Worm (Caenorhabditis elegans) whole organism, young adult: Measurements from ENCODE around the gene M04C3.1.
A peak's percentile ranks its signal among the peaks of the same experiment; 100 is the strongest.

Experiments
- B0019.2 ChIP-seq: fragments of 200-800 bp; sonication (Bioruptor generic); conservative IDR thresholded peaks from 2 replicates; pipeline ENCODE4 v1.3.6; 2022; ENCODE audit warnings: missing genetic modification reagents, missing genetic modification characterization, missing compliant biosample characterization
- B0035.1 ChIP-seq: sonication (generic microtip); optimal IDR thresholded peaks from 2 replicates; lab custom pipeline; 2016; ENCODE audit warnings: missing genetic modification characterization, mild to moderate bottlenecking, missing compliant biosample characterization, missing genotype, missing genetic modification reagents
- F49E8.2 ChIP-seq: sonication (generic microtip); optimal IDR thresholded peaks from 3 replicates; lab custom pipeline; 2017; ENCODE audit warnings: missing genetic modification characterization, mild to moderate bottlenecking, missing compliant biosample characterization, antibody characterized with exemption, moderate library complexity; ENCODE audit not compliant: insufficient read depth
- T26A5.8 ChIP-seq: sonication (generic microtip); optimal IDR thresholded peaks from 2 replicates; lab custom pipeline; 2016; ENCODE audit warnings: missing genetic modification characterization, missing compliant biosample characterization
- Y67H2A.10 ChIP-seq: fragments of 200-800 bp; sonication (Bioruptor generic); conservative IDR thresholded peaks from 2 replicates; pipeline ENCODE4 v1.3.6; 2022; ENCODE audit warnings: missing genetic modification reagents, missing genetic modification characterization, missing compliant biosample characterization
- attf-6 ChIP-seq: fragments of 200-800 bp; sonication (Bioruptor generic); IDR thresholded peaks from 2 replicates; pipeline ENCODE4 v1.3.6; 2022; ENCODE audit warnings: missing genetic modification reagents, missing genetic modification characterization, missing compliant biosample characterization
- bed-2 ChIP-seq: fragments of 200-800 bp; sonication (Bioruptor generic); IDR thresholded peaks from 2 replicates; pipeline ENCODE4 v1.3.6; 2022; ENCODE audit warnings: missing genetic modification reagents, missing genetic modification characterization, missing compliant biosample characterization
- ccch-3 ChIP-seq: fragments of 200-800 bp; sonication (Bioruptor generic); optimal IDR thresholded peaks from 2 replicates; lab custom pipeline; 2018; ENCODE audit warnings: mild to moderate bottlenecking, missing genetic modification characterization, missing compliant biosample characterization
- cebp-1 ChIP-seq, 2 experiments: fragments of 200-800 bp in 1 of 2; sonication (Bioruptor generic) in 1 of 2; sonication (generic microtip) in 1 of 2; IDR thresholded peaks in 1 of 2; optimal IDR thresholded peaks in 1 of 2; 2 replicates each; pipeline versions ENCODE4 v1.3.6 to Lab custom; 2017 to 2022; ENCODE audit warnings: missing compliant biosample characterization in 2 of 2, missing genetic modification characterization in 2 of 2, mild to moderate bottlenecking in 1 of 2, missing genetic modification reagents in 1 of 2, moderate library complexity in 1 of 2
- cebp-2 ChIP-seq: fragments of 200-800 bp; sonication (Bioruptor generic); IDR thresholded peaks from 2 replicates; pipeline ENCODE4 v1.3.6; 2022; ENCODE audit warnings: missing genetic modification characterization, missing compliant biosample characterization
- ceh-79 ChIP-seq: sonication (generic microtip); optimal IDR thresholded peaks from 2 replicates; lab custom pipeline; 2017; ENCODE audit warnings: mild to moderate bottlenecking, missing genetic modification characterization, missing compliant biosample characterization
- dox-1 ChIP-seq: fragments of 200-800 bp; sonication (Bioruptor generic); IDR thresholded peaks from 2 replicates; pipeline ENCODE4 v1.3.6; 2022; ENCODE audit warnings: missing genetic modification reagents, missing genetic modification characterization, missing compliant biosample characterization
- dpl-1 ChIP-seq: fragments of 150-350 bp; optimal IDR thresholded peaks from 2 replicates; lab custom pipeline; 2014; ENCODE audit warnings: missing biosample characterization, missing genetic modification reagents, missing genetic modification characterization
- ekl-4 ChIP-seq: fragments of 200-800 bp; sonication (Bioruptor generic); IDR thresholded peaks from 2 replicates; pipeline ENCODE4 v1.3.6; 2022; ENCODE audit warnings: missing genetic modification reagents, missing genetic modification characterization, missing compliant biosample characterization
- hlh-12 ChIP-seq: sonication (generic microtip); optimal IDR thresholded peaks from 2 replicates; lab custom pipeline; 2016; ENCODE audit warnings: missing genetic modification characterization, missing compliant biosample characterization
- hrde-1 ChIP-seq: sonication (generic microtip); optimal IDR thresholded peaks from 2 replicates; lab custom pipeline; 2016; ENCODE audit warnings: missing genetic modification characterization, mild to moderate bottlenecking, missing compliant biosample characterization, moderate library complexity, missing genotype, missing genetic modification reagents, borderline replicate concordance
- hsf-1 ChIP-seq: fragments of 200-800 bp; sonication (Bioruptor generic); IDR thresholded peaks from 2 replicates; pipeline ENCODE4 v1.3.6; 2022; ENCODE audit warnings: missing genetic modification reagents, missing genetic modification characterization, missing compliant biosample characterization
- let-607 ChIP-seq, 2 experiments: fragments of 200-800 bp in 1 of 2; sonication (Bioruptor generic) in 1 of 2; sonication (generic microtip) in 1 of 2; optimal IDR thresholded peaks; 2 replicates each; lab custom pipeline; 2016 to 2018; ENCODE audit warnings: mild to moderate bottlenecking in 2 of 2, missing compliant biosample characterization in 2 of 2, missing genetic modification characterization in 2 of 2, moderate library complexity in 2 of 2, missing genotype in 1 of 2
- madf-8 ChIP-seq: fragments of 200-800 bp; sonication (Bioruptor generic); conservative IDR thresholded peaks from 2 replicates; pipeline ENCODE4 v1.3.6; 2022; ENCODE audit warnings: missing genetic modification reagents, missing genetic modification characterization, missing compliant biosample characterization
- nfyb-1 ChIP-seq: fragments of 200-800 bp; sonication (Bioruptor generic); IDR thresholded peaks from 2 replicates; pipeline ENCODE4 v1.3.6; 2022; ENCODE audit warnings: missing genetic modification reagents, missing genetic modification characterization, missing compliant biosample characterization
- nhr-80 ChIP-seq: sonication (generic microtip); optimal IDR thresholded peaks from 2 replicates; lab custom pipeline; 2016; ENCODE audit warnings: missing genetic modification characterization, missing compliant biosample characterization
- rcor-1 ChIP-seq: fragments of 200-800 bp; sonication (Bioruptor generic); IDR thresholded peaks from 2 replicates; pipeline ENCODE4 v1.3.6; 2022; ENCODE audit warnings: missing genetic modification reagents, missing genetic modification characterization, missing compliant biosample characterization
- repo-1 ChIP-seq: sonication (generic microtip); optimal IDR thresholded peaks from 2 replicates; lab custom pipeline; 2017; ENCODE audit warnings: mild to moderate bottlenecking, missing genetic modification characterization, missing compliant biosample characterization
- rpc-1 ChIP-seq, 2 experiments: fragments of 150-350 bp in 1 of 2; sonication (generic microtip) in 1 of 2; optimal IDR thresholded peaks; 2 replicates each; lab custom pipeline; 2014 to 2018; ENCODE audit warnings: missing biosample characterization in 1 of 2, missing genetic modification characterization in 1 of 2, missing genetic modification reagents in 1 of 2, missing genotype in 1 of 2
- snpc-4 ChIP-seq, 5 experiments: fragments of 150-350 bp in 1 of 5; sonication (generic microtip) in 4 of 5; optimal IDR thresholded peaks; 2 replicates each; lab custom pipeline; 2014 to 2018; ENCODE audit warnings: missing genetic modification characterization in 5 of 5, missing biosample characterization in 3 of 5, antibody characterized with exemption in 2 of 5, mild to moderate bottlenecking in 2 of 5, missing compliant biosample characterization in 2 of 5, missing genotype in 2 of 5, moderate library complexity in 2 of 5, missing genetic modification reagents in 1 of 5
- somi-1 ChIP-seq: fragments of 200-800 bp; sonication (Bioruptor generic); optimal IDR thresholded peaks from 2 replicates; lab custom pipeline; 2018; ENCODE audit warnings: mild to moderate bottlenecking, missing genetic modification characterization, missing compliant biosample characterization
- tbp1 ChIP-seq: fragments of 200-800 bp; sonication (Bioruptor generic); optimal IDR thresholded peaks from 2 replicates; lab custom pipeline; 2018; ENCODE audit warnings: mild to moderate bottlenecking, missing genetic modification characterization, missing compliant biosample characterization
- unc-62 ChIP-seq: fragments of 150-350 bp; optimal IDR thresholded peaks from 2 replicates; lab custom pipeline; 2014; ENCODE audit warnings: missing biosample characterization, missing genetic modification reagents, missing genetic modification characterization
- xnd-1 ChIP-seq: sonication (generic microtip); optimal IDR thresholded peaks from 2 replicates; lab custom pipeline; 2016; ENCODE audit warnings: missing genotype, missing genetic modification reagents, missing genetic modification characterization, missing compliant biosample characterization
- ztf-18 ChIP-seq: sonication (generic microtip); optimal IDR thresholded peaks from 2 replicates; lab custom pipeline; 2016; ENCODE audit warnings: missing genotype, mild to moderate bottlenecking, missing genetic modification characterization, missing compliant biosample characterization
- ztf-26 ChIP-seq: sonication (generic microtip); optimal IDR thresholded peaks from 2 replicates; lab custom pipeline; 2017; ENCODE audit warnings: missing genetic modification characterization, missing compliant biosample characterization

Gene M04C3.1

DNA sequence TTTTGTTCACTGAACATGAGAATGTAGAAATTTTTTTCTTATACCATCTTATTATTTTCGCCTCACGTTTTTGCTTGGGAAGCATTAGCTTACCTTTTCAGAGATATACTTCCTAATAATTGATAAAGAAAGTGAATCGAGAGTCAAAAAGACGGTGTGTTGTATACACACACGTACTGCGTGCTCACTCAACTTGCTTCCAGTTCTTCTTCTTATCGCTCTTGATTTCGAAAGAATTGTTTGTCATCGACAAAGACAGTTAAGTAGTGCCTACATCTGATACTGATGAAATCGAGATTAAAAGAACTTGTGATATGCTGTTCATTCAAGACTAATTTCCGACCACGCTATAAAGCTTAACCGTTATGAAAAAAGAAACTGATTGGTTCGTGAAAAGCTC is 34.7 kb downstream of the M04C3.1 start, which contains the start of gene C25F9.5:
Gene C25F9.5, minus strand, starts transcription at position 195 of the 400 bp plus-strand sequence.
- TF ChIP-seq ztf-26 (no peak), nhr-80 (tag; lab: Kevin White, UChicago) (peak; percentile 70), cebp-1 (GFP tag; IDR thresholded peaks at IDR 0.05; lab: Robert Waterston, UW) (peak; percentile 69; the same call in 1 of the 2 replicates), cebp-1 (tag; optimal IDR thresholded peaks at IDR 0.05; lab: Kevin White, UChicago) (peak; percentile 70), Y67H2A.10 (GFP tag; lab: Robert Waterston, UW) (no peak)
- TF ChIP-seq, all 124 proteins: peak for 2

ce11 chrV:19405276-19405815 is 40.1 kb downstream of the M04C3.1 start, which contains the start of the genes C25F9.6 and C25F9.10:
Gene C25F9.6 (minus strand): TSS chrV:19405326.
Gene C25F9.10 (plus strand): TSS chrV:19405729.
- TF ChIP-seq dox-1 (GFP tag; lab: Robert Waterston, UW): peak; percentile 39; the same call in 1 of the 2 replicates
- peak; percentile 84 for TF ChIP-seq nhr-80 (tag; lab: Kevin White, UChicago)
- no peak for TF ChIP-seq hsf-1 (GFP tag; lab: Robert Waterston, UW)
- no peak for TF ChIP-seq xnd-1 (tag; lab: Kevin White, UChicago)
- TF ChIP-seq, all 124 proteins: peak for 2

ce11 chrV:19403619-19404018 is 41.8 kb downstream of the M04C3.1 start:
- TF ChIP-seq ccch-3 (GFP tag; lab: Kevin White, UChicago) (no peak), bed-2 (no peak), madf-8 (GFP tag; lab: Robert Waterston, UW) (no peak), T26A5.8 (tag; lab: Kevin White, UChicago) (no peak), nhr-80 (tag; lab: Kevin White, UChicago) (no peak), hsf-1 (GFP tag; lab: Robert Waterston, UW) (no peak)
- TF ChIP-seq, all 124 proteins: peak for 0

- TF ChIP-seq ceh-79 (tag; lab: Kevin White, UChicago) (no peak), dox-1 (GFP tag; lab: Robert Waterston, UW) (no peak), tbp1 (GFP tag; lab: Kevin White, UChicago) (no peak)
- TF ChIP-seq, all 124 proteins: peak for 0
These were observed 42.5 kb downstream of the M04C3.1 start, which contains the start of gene C25F9.12 for ce11 chrV:19402855-19403254. Gene C25F9.12 (minus strand): TSS chrV:19402955.

DNA sequence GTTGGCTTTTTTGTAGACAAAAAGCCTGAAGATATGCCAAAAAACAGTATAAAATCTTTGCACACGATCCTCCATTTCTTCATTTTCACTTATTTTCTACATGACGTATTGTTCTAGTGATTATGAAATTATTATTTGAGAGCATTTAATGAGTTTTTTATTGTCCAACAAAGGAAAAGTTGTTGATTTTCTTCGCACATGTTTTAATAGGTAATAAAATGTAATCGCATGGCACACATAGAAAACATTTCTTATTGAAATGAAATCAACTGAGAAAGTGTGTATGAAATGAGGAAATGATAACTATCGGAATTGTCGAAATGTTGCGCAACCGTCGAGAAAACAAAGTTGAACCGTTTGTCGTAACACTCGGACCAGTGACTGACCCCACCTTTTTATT is 44.0 kb downstream of the M04C3.1 start:
- TF ChIP-seq nfyb-1 (GFP tag; lab: Robert Waterston, UW): 0 out of 2 replicates have a peak, but pooled peaks have one; percentile 8
- no peak for TF ChIP-seq cebp-2 (GFP tag; lab: Robert Waterston, UW)
- TF ChIP-seq cebp-1 (GFP tag; IDR thresholded peaks at IDR 0.05; lab: Robert Waterston, UW): peak; percentile 40; the same call in 1 of the 2 replicates
- peak; percentile 49 for TF ChIP-seq cebp-1 (tag; optimal IDR thresholded peaks at IDR 0.05; lab: Kevin White, UChicago)
- no peak for TF ChIP-seq let-607 (tag; optimal IDR thresholded peaks at IDR 0.05; lab: Kevin White, UChicago)
- TF ChIP-seq dpl-1: no peak
- TF ChIP-seq rcor-1 (GFP tag; lab: Robert Waterston, UW): no peak

DNA sequence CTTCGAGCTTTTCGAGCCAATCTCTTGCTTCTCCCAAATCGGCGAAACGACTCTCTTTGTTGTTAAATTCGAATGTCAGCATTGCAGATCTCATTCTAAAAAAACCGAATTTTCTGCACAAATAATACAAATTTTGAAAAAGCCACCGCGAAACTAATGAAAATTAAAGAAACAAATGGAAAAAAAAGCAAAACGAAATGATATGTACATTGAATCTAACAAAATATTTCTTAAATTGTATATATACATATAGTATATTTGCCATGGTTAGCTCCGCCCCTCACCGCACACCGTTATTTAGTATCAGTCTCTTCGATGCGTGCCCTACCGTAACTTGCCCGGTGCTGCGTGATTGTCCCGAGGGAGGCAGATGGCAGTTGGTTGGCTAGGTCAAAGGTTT is 44.8 kb downstream of the M04C3.1 start, which contains the start of gene srw-86:
Gene srw-86, minus strand, starts transcription at position 101 of the 400 bp plus-strand sequence.
- TF ChIP-seq rpc-1 (optimal IDR thresholded peaks at IDR 0.05; lab: Kevin White, UChicago): no peak
- TF ChIP-seq rpc-1 (tag; optimal IDR thresholded peaks at IDR 0.05; lab: Kevin White, UChicago): no peak
- no peak for TF ChIP-seq hrde-1 (tag; lab: Kevin White, UChicago)
- TF ChIP-seq F49E8.2: no peak
- no peak for TF ChIP-seq ekl-4
- no peak for TF ChIP-seq hlh-12 (tag; lab: Kevin White, UChicago)
- TF ChIP-seq snpc-4 (GFP tag; optimal IDR thresholded peaks at IDR 0.05; lab: Kevin White, UChicago): no peak
- TF ChIP-seq snpc-4 (tag; optimal IDR thresholded peaks at IDR 0.05; lab: Kevin White, UChicago): no peak
- no peak for TF ChIP-seq ztf-18 (tag; lab: Kevin White, UChicago)
- no peak for TF ChIP-seq madf-8 (GFP tag; lab: Robert Waterston, UW)
- no peak for TF ChIP-seq repo-1 (tag; lab: Kevin White, UChicago)
- TF ChIP-seq attf-6: no peak
- no peak for TF ChIP-seq B0035.1
- no peak for TF ChIP-seq unc-62 (GFP tag; lab: Kevin White, UChicago)
- TF ChIP-seq somi-1 (GFP tag; lab: Kevin White, UChicago): no peak
- no peak for TF ChIP-seq B0019.2 (GFP tag; lab: Robert Waterston, UW)
